Fruit fly (Drosophila melanogaster) whole organism, embryonic: ENCODE results near the gene CG42852.

ENCODE experiments used
- Adf1 ChIP-seq: fragments of 200-800 bp; sonication (Bioruptor generic); IDR thresholded peaks from 2 replicates; pipeline ENCODE4 v1.3.6; 2022; ENCODE audit warnings: missing biosample characterization, missing genetic modification characterization
- Blimp-1 ChIP-seq: fragments of 200-800 bp; sonication (Bioruptor generic); optimal IDR thresholded peaks from 3 replicates; lab custom pipeline; 2018; ENCODE audit warnings: missing biosample characterization, missing genetic modification characterization, mild to moderate bottlenecking, moderate library complexity, missing genetic modification reagents
- CG10274 ChIP-seq: fragments of 200-800 bp; sonication (Bioruptor generic); optimal IDR thresholded peaks from 3 replicates; lab custom pipeline; 2017; ENCODE audit warnings: missing biosample characterization, mild to moderate bottlenecking, missing genetic modification characterization
- CG10431 ChIP-seq: fragments of 200-800 bp; sonication (Bioruptor generic); optimal IDR thresholded peaks from 3 replicates; lab custom pipeline; 2018; ENCODE audit warnings: missing biosample characterization, mild to moderate bottlenecking, missing genetic modification characterization
- CG10979 ChIP-seq: fragments of 200-800 bp; sonication (Bioruptor generic); optimal IDR thresholded peaks from 2 replicates; lab custom pipeline; 2018; ENCODE audit warnings: missing biosample characterization, mild to moderate bottlenecking, missing genetic modification characterization, moderate library complexity
- CG12299 ChIP-seq: fragments of 200-800 bp; sonication (Bioruptor generic); optimal IDR thresholded peaks from 2 replicates; lab custom pipeline; 2018; ENCODE audit warnings: missing biosample characterization, mild to moderate bottlenecking, missing genetic modification characterization
- CG13123 ChIP-seq: fragments of 200-800 bp; sonication (Bioruptor generic); optimal IDR thresholded peaks from 2 replicates; lab custom pipeline; 2016; ENCODE audit warnings: missing biosample characterization, missing genetic modification characterization
- CG15514 ChIP-seq: fragments of 200-800 bp; sonication (Bioruptor generic); optimal IDR thresholded peaks from 3 replicates; lab custom pipeline; 2017; ENCODE audit warnings: missing biosample characterization, missing genetic modification characterization, mild to moderate bottlenecking, moderate library complexity, missing genetic modification reagents
- CG16863 ChIP-seq: fragments of 200-800 bp; sonication (Bioruptor generic); optimal IDR thresholded peaks from 3 replicates; lab custom pipeline; 2016; ENCODE audit warnings: missing biosample characterization, missing genetic modification characterization
- CG1792 ChIP-seq: fragments of 200-800 bp; sonication (Bioruptor generic); optimal IDR thresholded peaks from 2 replicates; lab custom pipeline; 2016; ENCODE audit warnings: missing biosample characterization, missing genetic modification characterization
- CG18599 ChIP-seq: fragments of 200-800 bp; sonication (Bioruptor generic); optimal IDR thresholded peaks from 3 replicates; lab custom pipeline; 2017; ENCODE audit warnings: missing biosample characterization, missing genetic modification characterization, mild to moderate bottlenecking, moderate library complexity, missing genetic modification reagents
- CG3163 ChIP-seq: fragments of 200-800 bp; sonication (Bioruptor generic); optimal IDR thresholded peaks from 3 replicates; lab custom pipeline; 2016; ENCODE audit warnings: missing biosample characterization, missing genetic modification characterization
- CG3726 ChIP-seq: fragments of 200-800 bp; sonication (Bioruptor generic); IDR thresholded peaks from 3 replicates; pipeline ENCODE4, ENCODE4 v1.3.6; 2022; ENCODE audit warnings: missing biosample characterization, missing genetic modification characterization
- CG3995 ChIP-seq: fragments of 200-800 bp; sonication (Bioruptor generic); optimal IDR thresholded peaks from 3 replicates; lab custom pipeline; 2016; ENCODE audit warnings: missing biosample characterization, missing genetic modification characterization
- CG6654 ChIP-seq: fragments of 200-800 bp; sonication (Bioruptor generic); optimal IDR thresholded peaks from 2 replicates; lab custom pipeline; 2017; ENCODE audit warnings: missing biosample characterization, mild to moderate bottlenecking, missing genetic modification characterization
- CG7372 ChIP-seq: fragments of 200-800 bp; sonication (Bioruptor generic); IDR thresholded peaks from 2 replicates; pipeline ENCODE4 v1.3.6; 2022; ENCODE audit warnings: missing biosample characterization, missing genetic modification characterization
- CG7987 ChIP-seq: fragments of 200-800 bp; sonication (Bioruptor generic); optimal IDR thresholded peaks from 2 replicates; lab custom pipeline; 2018; ENCODE audit warnings: missing biosample characterization, mild to moderate bottlenecking, missing genetic modification characterization, moderate library complexity
- CG9797 ChIP-seq: fragments of 200-800 bp; sonication (Bioruptor generic); optimal IDR thresholded peaks from 3 replicates; lab custom pipeline; 2018; ENCODE audit warnings: missing biosample characterization, mild to moderate bottlenecking, missing genetic modification characterization
- CHES-1-like ChIP-seq: fragments of 200-800 bp; sonication (Bioruptor generic); optimal IDR thresholded peaks from 2 replicates; lab custom pipeline; 2016; ENCODE audit warnings: missing biosample characterization, missing genetic modification characterization
- Ets97D ChIP-seq: fragments of 200-800 bp; sonication (Bioruptor generic); optimal IDR thresholded peaks from 3 replicates; lab custom pipeline; 2016; ENCODE audit warnings: missing biosample characterization, missing genetic modification characterization
- Fer1 ChIP-seq: fragments of 200-800 bp; sonication (Bioruptor generic); optimal IDR thresholded peaks from 2 replicates; lab custom pipeline; 2017; ENCODE audit warnings: missing biosample characterization, mild to moderate bottlenecking, missing genetic modification characterization
- Fer3 ChIP-seq: fragments of 200-800 bp; sonication (Bioruptor generic); optimal IDR thresholded peaks from 2 replicates; lab custom pipeline; 2018; ENCODE audit warnings: missing biosample characterization, mild to moderate bottlenecking, missing genetic modification characterization, moderate library complexity
- Hr39 ChIP-seq: fragments of >200 bp; optimal IDR thresholded peaks from 2 replicates; lab custom pipeline; 2017
- Hr78 ChIP-seq, 2 experiments: fragments of 200-800 bp in 1 of 2; fragments of >200 bp in 1 of 2; sonication (Bioruptor generic) in 1 of 2; optimal IDR thresholded peaks; 2 replicates each; lab custom pipeline; 2017 to 2019; ENCODE audit warnings: missing biosample characterization in 2 of 2, missing genetic modification characterization in 2 of 2, mild to moderate bottlenecking in 1 of 2, moderate library complexity in 1 of 2
- Hsf ChIP-seq: fragments of 200-800 bp; sonication (Bioruptor generic); optimal IDR thresholded peaks from 3 replicates; lab custom pipeline; 2016; ENCODE audit warnings: missing biosample characterization, missing genetic modification characterization
- Oli ChIP-seq: fragments of 200-800 bp; sonication (Bioruptor generic); optimal IDR thresholded peaks from 2 replicates; lab custom pipeline; 2018; ENCODE audit warnings: missing biosample characterization, mild to moderate bottlenecking, missing genetic modification characterization, moderate library complexity
- Sox100B ChIP-seq: fragments of 200-800 bp; sonication (Bioruptor generic); optimal IDR thresholded peaks from 3 replicates; lab custom pipeline; 2018; ENCODE audit warnings: missing biosample characterization, mild to moderate bottlenecking, missing genetic modification characterization
- al ChIP-seq: fragments of 200-800 bp; sonication (Bioruptor generic); IDR thresholded peaks from 2 replicates; pipeline ENCODE4 v1.3.6; 2022; ENCODE audit warnings: missing biosample characterization, missing genetic modification characterization
- az2 ChIP-seq: fragments of 200-800 bp; sonication (Bioruptor generic); optimal IDR thresholded peaks from 3 replicates; lab custom pipeline; 2016; ENCODE audit warnings: missing biosample characterization, missing genetic modification characterization
- cg ChIP-seq: fragments of 200-800 bp; sonication (Bioruptor generic); optimal IDR thresholded peaks from 3 replicates; lab custom pipeline; 2019; ENCODE audit warnings: missing biosample characterization, mild to moderate bottlenecking, missing genetic modification characterization, moderate library complexity
- ci ChIP-seq: fragments of 200-800 bp; sonication (Bioruptor generic); IDR thresholded peaks from 3 replicates; pipeline ENCODE4 v1.3.6; 2022; ENCODE audit warnings: missing biosample characterization, missing genetic modification characterization
- dm ChIP-seq: fragments of 200-800 bp; sonication (Bioruptor generic); optimal IDR thresholded peaks from 3 replicates; lab custom pipeline; 2016; ENCODE audit warnings: missing biosample characterization, missing genetic modification characterization
- dysf ChIP-seq: fragments of 200-800 bp; sonication (Bioruptor generic); IDR thresholded peaks from 3 replicates; pipeline ENCODE4 v1.3.6; 2022; ENCODE audit warnings: missing biosample characterization, missing genetic modification characterization
- eve ChIP-seq, 2 experiments: fragments of >200 bp; optimal IDR thresholded peaks; 2 replicates each; lab custom pipeline; 2017; ENCODE audit warnings: missing biosample characterization in 2 of 2, missing genetic modification characterization in 2 of 2
- fd64A ChIP-seq: fragments of 200-800 bp; sonication (Bioruptor generic); optimal IDR thresholded peaks from 3 replicates; lab custom pipeline; 2018; ENCODE audit warnings: missing biosample characterization, mild to moderate bottlenecking, missing genetic modification characterization
- fru ChIP-seq: fragments of >200 bp; optimal IDR thresholded peaks from 2 replicates; lab custom pipeline; 2017
- ftz-f1 ChIP-seq: fragments of 200-800 bp; sonication (Bioruptor generic); optimal IDR thresholded peaks from 2 replicates; lab custom pipeline; 2016; ENCODE audit warnings: missing biosample characterization, missing genetic modification characterization
- gcm ChIP-seq: fragments of 200-800 bp; sonication (Bioruptor generic); optimal IDR thresholded peaks from 2 replicates; lab custom pipeline; 2019; ENCODE audit warnings: missing biosample characterization, mild to moderate bottlenecking, missing genetic modification characterization, moderate library complexity
- grn ChIP-seq: fragments of 200-800 bp; sonication (Bioruptor generic); optimal IDR thresholded peaks from 3 replicates; lab custom pipeline; 2017; ENCODE audit warnings: missing biosample characterization, missing genetic modification characterization
- gro ChIP-seq: fragments of 200-800 bp; sonication (Bioruptor generic); optimal IDR thresholded peaks from 2 replicates; lab custom pipeline; 2016; ENCODE audit warnings: missing biosample characterization, missing genetic modification characterization
- her ChIP-seq: fragments of 200-800 bp; sonication (Bioruptor generic); optimal IDR thresholded peaks from 2 replicates; lab custom pipeline; 2016; ENCODE audit warnings: missing biosample characterization, missing genetic modification characterization
- lilli ChIP-seq: fragments of 200-800 bp; sonication (Bioruptor generic); optimal IDR thresholded peaks from 3 replicates; lab custom pipeline; 2016; ENCODE audit warnings: missing biosample characterization, missing genetic modification characterization
- nau ChIP-seq: fragments of 200-800 bp; sonication (Bioruptor generic); optimal IDR thresholded peaks from 3 replicates; lab custom pipeline; 2017; ENCODE audit warnings: missing biosample characterization, mild to moderate bottlenecking, missing genetic modification characterization, missing genetic modification reagents
- onecut ChIP-seq: fragments of 200-800 bp; sonication (Bioruptor generic); IDR thresholded peaks from 2 replicates; pipeline ENCODE4 v1.3.6; 2022; ENCODE audit warnings: missing biosample characterization, missing genetic modification characterization
- peb ChIP-seq: fragments of 200-800 bp; sonication (Bioruptor generic); IDR thresholded peaks from 2 replicates; pipeline ENCODE4 v1.3.6; 2022; ENCODE audit warnings: missing biosample characterization, missing genetic modification characterization
- ranshi ChIP-seq: fragments of 200-800 bp; sonication (Bioruptor generic); IDR thresholded peaks from 2 replicates; pipeline ENCODE4 v1.3.6; 2022; ENCODE audit warnings: missing biosample characterization, missing genetic modification characterization
- sens-2 ChIP-seq: fragments of 200-800 bp; sonication (Bioruptor generic); IDR thresholded peaks from 2 replicates; pipeline ENCODE4 v1.3.6; 2022; ENCODE audit warnings: missing biosample characterization, missing genetic modification characterization
- shn ChIP-seq: fragments of 200-800 bp; sonication (Bioruptor generic); optimal IDR thresholded peaks from 3 replicates; lab custom pipeline; 2016; ENCODE audit warnings: missing biosample characterization, missing genetic modification characterization
- sim ChIP-seq: fragments of 200-800 bp; sonication (Bioruptor generic); IDR thresholded peaks from 2 replicates; pipeline ENCODE4 v1.3.6; 2022; ENCODE audit warnings: missing biosample characterization, missing genetic modification characterization
- tio ChIP-seq: fragments of 200-800 bp; sonication (Bioruptor generic); optimal IDR thresholded peaks from 2 replicates; lab custom pipeline; 2017; ENCODE audit warnings: missing biosample characterization, missing genetic modification characterization, inconsistent platforms
- tup ChIP-seq: fragments of 200-800 bp; sonication (Bioruptor generic); optimal IDR thresholded peaks from 2 replicates; lab custom pipeline; 2016; ENCODE audit warnings: missing biosample characterization, mild to moderate bottlenecking, missing genetic modification characterization, moderate library complexity
- wek ChIP-seq: fragments of 200-800 bp; sonication (Bioruptor generic); optimal IDR thresholded peaks from 3 replicates; lab custom pipeline; 2018; ENCODE audit warnings: missing biosample characterization, mild to moderate bottlenecking, missing genetic modification characterization, moderate library complexity
- zen ChIP-seq: fragments of 200-800 bp; sonication (Bioruptor generic); optimal IDR thresholded peaks from 3 replicates; lab custom pipeline; 2018; ENCODE audit warnings: missing biosample characterization, mild to moderate bottlenecking, missing genetic modification characterization, moderate library complexity

The CG42852 gene

DNA sequence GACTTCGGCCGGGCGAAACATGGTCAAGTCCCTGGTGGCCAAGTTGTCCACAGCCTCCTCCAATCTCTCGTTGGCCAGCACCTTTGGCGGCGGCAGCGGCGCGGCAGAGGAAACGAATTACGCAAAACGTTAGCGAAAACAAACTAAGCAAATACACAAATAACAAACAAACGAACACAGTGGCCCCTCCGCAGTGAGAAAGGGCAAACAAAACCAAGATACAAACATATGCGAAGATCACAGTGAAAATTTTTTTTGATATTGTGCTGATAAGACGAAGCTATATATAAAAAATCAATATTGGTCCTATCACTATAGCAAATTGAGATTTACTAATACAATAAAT, 41.1 kb upstream of the CG42852 start (continued):
- TF ChIP-seq Ets97D (GFP tag; lab: Kevin White, UChicago) (no peak), fru (lab: Kevin White, UChicago) (no peak), wek (no peak), CG6654 (GFP tag; lab: Kevin White, UChicago) (no peak), lilli (GFP tag; lab: Kevin White, UChicago) (no peak), Hr39 (lab: Kevin White, UChicago) (no peak), CG9797 (GFP tag; lab: Kevin White, UChicago) (no peak), az2 (GFP tag; lab: Kevin White, UChicago) (no peak), CG7372 (GFP tag; lab: Robert Waterston, UW) (no peak), dm (peak; percentile 14), tup (GFP tag; lab: Kevin White, UChicago) (no peak), sens-2 (GFP tag; lab: Robert Waterston, UW) (no peak), CHES-1-like (GFP tag; lab: Kevin White, UChicago) (peak; percentile 35), CG3726 (GFP tag; lab: Robert Waterston, UW) (no peak), CG10274 (GFP tag; lab: Kevin White, UChicago) (no peak), CG13123 (GFP tag; lab: Kevin White, UChicago) (no peak), CG3995 (no peak), CG16863 (GFP tag; lab: Kevin White, UChicago) (no peak), CG12299 (tag; lab: Kevin White, UChicago) (no peak), sim (GFP tag; lab: Robert Waterston, UW) (no peak), CG18599 (GFP tag; lab: Kevin White, UChicago) (peak; percentile 56), CG15514 (GFP tag; lab: Kevin White, UChicago) (peak; percentile 35), ranshi (GFP tag; lab: Robert Waterston, UW) (peak; percentile 20; the same call in 1 of the 2 replicates), Sox100B (GFP tag; lab: Kevin White, UChicago) (no peak), al (GFP tag; lab: Robert Waterston, UW) (no peak), dysf (GFP tag; lab: Robert Waterston, UW) (no peak), CG7987 (GFP tag; lab: Kevin White, UChicago) (peak; percentile 31), Fer1 (no peak), tio (no peak), CG10431 (GFP tag; lab: Kevin White, UChicago) (no peak), zen (no peak), gro (GFP tag; lab: Kevin White, UChicago) (no peak), gcm (GFP tag; lab: Kevin White, UChicago) (no peak), grn (GFP tag; lab: Kevin White, UChicago) (no peak), peb (GFP tag; lab: Robert Waterston, UW) (no peak), Fer3 (tag; lab: Kevin White, UChicago) (no peak), CG1792 (GFP tag; lab: Kevin White, UChicago) (no peak), eve (GFP tag; optimal IDR thresholded peaks at IDR 0.05; lab: Kevin White, UChicago) (no peak), Hsf (GFP tag; lab: Kevin White, UChicago) (peak; percentile 12), her (no peak), onecut (no peak), ci (peak; percentile 48; the same call in 1 of the 3 replicates), fd64A (GFP tag; lab: Kevin White, UChicago) (no peak), CG3163 (GFP tag; lab: Kevin White, UChicago) (no peak), shn (GFP tag; lab: Kevin White, UChicago) (peak; percentile 13), ftz-f1 (GFP tag; lab: Kevin White, UChicago) (no peak), nau (no peak), Adf1 (GFP tag; lab: Robert Waterston, UW) (peak; percentile 46; the same call in 1 of the 2 replicates), cg (GFP tag; lab: Kevin White, UChicago) (no peak), Hr78 (GFP tag; optimal IDR thresholded peaks at IDR 0.05; lab: Kevin White, UChicago) (no peak), Oli (tag; lab: Kevin White, UChicago) (peak; percentile 2), CG10979 (tag; lab: Kevin White, UChicago) (no peak), Blimp-1 (GFP tag; lab: Kevin White, UChicago) (no peak)
